Worm (Caenorhabditis elegans) whole organism, young adult: Measurements from ENCODE around the gene C47A10.12.

Experiments
- F49E8.2 ChIP-seq: sonication (generic microtip); optimal IDR thresholded peaks from 3 replicates; lab custom pipeline; 2017; ENCODE audit warnings: missing genetic modification characterization, mild to moderate bottlenecking, missing compliant biosample characterization, antibody characterized with exemption, moderate library complexity; ENCODE audit not compliant: insufficient read depth
- F55B11.4 ChIP-seq: sonication (generic microtip); optimal IDR thresholded peaks from 2 replicates; lab custom pipeline; 2016; ENCODE audit warnings: missing compliant biosample characterization, missing genetic modification characterization, borderline replicate concordance; ENCODE audit not compliant: insufficient read depth
- ama-1 ChIP-seq, 3 experiments: fragments of 150-350 bp in 1 of 3; sonication (generic microtip) in 2 of 3; optimal IDR thresholded peaks; 2 replicates each; lab custom pipeline; 2014 to 2018; ENCODE audit warnings: missing biosample characterization in 2 of 3, missing genetic modification characterization in 2 of 3, missing genetic modification reagents in 2 of 3
- attf-3 ChIP-seq: fragments of 200-800 bp; sonication (Bioruptor generic); conservative IDR thresholded peaks from 2 replicates; pipeline ENCODE4 v1.3.6; 2022; ENCODE audit warnings: missing genetic modification reagents, missing genetic modification characterization, missing compliant biosample characterization
- die-1 ChIP-seq: sonication (generic microtip); optimal IDR thresholded peaks from 2 replicates; lab custom pipeline; 2016; ENCODE audit warnings: missing genotype, mild to moderate bottlenecking, missing genetic modification characterization, missing compliant biosample characterization
- mxl-1 ChIP-seq: sonication (generic microtip); optimal IDR thresholded peaks from 2 replicates; lab custom pipeline; 2016; ENCODE audit warnings: missing genetic modification characterization, missing compliant biosample characterization
- rcor-1 ChIP-seq: fragments of 200-800 bp; sonication (Bioruptor generic); IDR thresholded peaks from 2 replicates; pipeline ENCODE4 v1.3.6; 2022; ENCODE audit warnings: missing genetic modification reagents, missing genetic modification characterization, missing compliant biosample characterization

ce11 chrV:17810053-17810452 is 32.3 kb downstream of the C47A10.12 start, which contains the start of gene srh-296:
- no peak for TF ChIP-seq rcor-1
- no peak for TF ChIP-seq die-1
- TF ChIP-seq mxl-1 (tag; lab: Kevin White, UChicago) = no peak
- TF ChIP-seq attf-3 (GFP tag; lab: Robert Waterston, UW) = no peak
- no peak for TF ChIP-seq F49E8.2 (tag; lab: Kevin White, UChicago)
- no peak for TF ChIP-seq F55B11.4 (tag; lab: Kevin White, UChicago)
- TF ChIP-seq ama-1 (optimal IDR thresholded peaks at IDR 0.05; lab: Kevin White, UChicago) = no peak
- no peak for TF ChIP-seq ama-1 (GFP tag; optimal IDR thresholded peaks at IDR 0.05; lab: Kevin White, UChicago)
